Worm (Caenorhabditis elegans) whole organism, L1 larva: ENCODE measurements around the gene skat-1.

Experiments used
- C16A3.4 ChIP-seq: fragments of 150-350 bp; optimal IDR thresholded peaks from 2 replicates; lab custom pipeline; 2014; ENCODE audit warnings: missing biosample characterization, missing genetic modification characterization
- C34B4.2 ChIP-seq: sonication (generic microtip); optimal IDR thresholded peaks from 2 replicates; lab custom pipeline; 2017; ENCODE audit warnings: mild to moderate bottlenecking, missing genetic modification characterization, missing compliant biosample characterization
- F16B12.6 ChIP-seq: fragments of 150-350 bp; optimal IDR thresholded peaks from 2 replicates; lab custom pipeline; 2014; ENCODE audit warnings: missing biosample characterization, missing genetic modification characterization
- blmp-1 ChIP-seq: fragments of 150-350 bp; optimal IDR thresholded peaks from 2 replicates; lab custom pipeline; 2014; ENCODE audit warnings: missing biosample characterization, missing genetic modification characterization
- ceh-63 ChIP-seq: fragments of 200-800 bp; sonication (Bioruptor generic); optimal IDR thresholded peaks from 2 replicates; lab custom pipeline; 2018; ENCODE audit warnings: mild to moderate bottlenecking, missing genetic modification characterization, missing compliant biosample characterization
- ceh-8 ChIP-seq: fragments of 200-800 bp; sonication (Bioruptor generic); optimal IDR thresholded peaks from 2 replicates; lab custom pipeline; 2018; ENCODE audit warnings: mild to moderate bottlenecking, missing genetic modification characterization, moderate library complexity, missing compliant biosample characterization
- ceh-82 ChIP-seq, 3 experiments: fragments of 150-350 bp in 1 of 3; sonication (generic microtip) in 2 of 3; optimal IDR thresholded peaks; 2 replicates each; lab custom pipeline; 2014 to 2017; ENCODE audit warnings: missing biosample characterization in 3 of 3, missing genetic modification characterization in 3 of 3
- dpl-1 ChIP-seq, 3 experiments: fragments of 150-350 bp in 2 of 3; sonication (generic microtip) in 1 of 3; optimal IDR thresholded peaks; 2 replicates each; lab custom pipeline; 2014 to 2017; ENCODE audit warnings: missing biosample characterization in 3 of 3, missing genetic modification characterization in 3 of 3, missing genetic modification reagents in 3 of 3
- dsc-1 ChIP-seq: sonication (generic microtip); optimal IDR thresholded peaks from 2 replicates; lab custom pipeline; 2016; ENCODE audit warnings: mild to moderate bottlenecking, missing genetic modification characterization, missing compliant biosample characterization
- efl-1 ChIP-seq, 4 experiments: fragments of 150-350 bp; optimal IDR thresholded peaks in 3 of 4; peaks in 1 of 4; 1 replicate in 1 of 4; 2 replicates in 3 of 4; lab custom pipeline; 2014; ENCODE audit warnings: missing biosample characterization in 2 of 4, missing genetic modification characterization in 2 of 4, missing genetic modification reagents in 2 of 4
- egl-13 ChIP-seq: sonication (generic microtip); optimal IDR thresholded peaks from 2 replicates; lab custom pipeline; 2016; ENCODE audit warnings: missing genotype, missing genetic modification reagents, missing genetic modification characterization, missing compliant biosample characterization
- elt-3 ChIP-seq, 6 experiments: fragments of 150-350 bp in 1 of 6; sonication (generic microtip); optimal IDR thresholded peaks; 2 replicates each; lab custom pipeline; 2017 to 2018; ENCODE audit warnings: missing biosample characterization in 6 of 6, missing genetic modification characterization in 6 of 6, inconsistent platforms in 1 of 6
- ets-5 ChIP-seq: fragments of 200-800 bp; sonication (Bioruptor generic); IDR thresholded peaks from 2 replicates; pipeline ENCODE4 v1.3.6; 2022; ENCODE audit warnings: missing genetic modification characterization, missing compliant biosample characterization
- fkh-8 ChIP-seq: sonication (generic microtip); optimal IDR thresholded peaks from 2 replicates; lab custom pipeline; 2016; ENCODE audit warnings: mild to moderate bottlenecking, missing genetic modification characterization, missing compliant biosample characterization
- hlh-17 ChIP-seq: fragments of 200-800 bp; sonication (Bioruptor generic); optimal IDR thresholded peaks from 2 replicates; lab custom pipeline; 2018; ENCODE audit warnings: missing genetic modification characterization, mild to moderate bottlenecking, missing compliant biosample characterization, moderate library complexity, borderline replicate concordance
- isw-1 ChIP-seq: fragments of 200-800 bp; sonication (Bioruptor generic); IDR thresholded peaks from 2 replicates; pipeline ENCODE4 v1.3.6; 2022; ENCODE audit warnings: missing genetic modification characterization, missing compliant biosample characterization
- jun-1 ChIP-seq: fragments of 150-350 bp; optimal IDR thresholded peaks from 2 replicates; lab custom pipeline; 2014; ENCODE audit warnings: missing biosample characterization, missing genetic modification reagents, missing genetic modification characterization
- lin-15B ChIP-seq: fragments of 150-350 bp; sonication (generic microtip); optimal IDR thresholded peaks from 3 replicates; lab custom pipeline; 2014; ENCODE audit warnings: missing biosample characterization, missing genetic modification characterization
- lin-39 ChIP-seq: fragments of 150-350 bp; optimal IDR thresholded peaks from 2 replicates; lab custom pipeline; 2014; ENCODE audit warnings: missing biosample characterization, missing genetic modification reagents, missing genetic modification characterization
- lir-3 ChIP-seq: sonication (generic microtip); optimal IDR thresholded peaks from 2 replicates; lab custom pipeline; 2016; ENCODE audit warnings: mild to moderate bottlenecking, missing genetic modification characterization, moderate library complexity, missing compliant biosample characterization; ENCODE audit not compliant: poor library complexity
- lsy-2 ChIP-seq, 2 experiments: fragments of 150-350 bp; optimal IDR thresholded peaks; 2 replicates each; lab custom pipeline; 2014; ENCODE audit warnings: missing biosample characterization in 2 of 2, missing genetic modification characterization in 2 of 2
- mep-1 ChIP-seq: fragments of 150-350 bp; optimal IDR thresholded peaks from 2 replicates; lab custom pipeline; 2014; ENCODE audit warnings: missing biosample characterization, missing genetic modification characterization
- nhr-28 ChIP-seq: fragments of 150-350 bp; optimal IDR thresholded peaks from 2 replicates; lab custom pipeline; 2014; ENCODE audit warnings: missing biosample characterization, missing genetic modification characterization
- nhr-71 ChIP-seq: sonication (generic microtip); optimal IDR thresholded peaks from 2 replicates; lab custom pipeline; 2016; ENCODE audit warnings: mild to moderate bottlenecking, missing genetic modification characterization, moderate library complexity, missing compliant biosample characterization
- nhr-76 ChIP-seq: sonication (generic microtip); optimal IDR thresholded peaks from 2 replicates; lab custom pipeline; 2017; ENCODE audit warnings: missing biosample characterization, missing genetic modification characterization
- nhr-85 ChIP-seq: sonication (generic microtip); peaks from one replicate; lab custom pipeline; 2016; ENCODE audit warnings: missing genetic modification characterization, inconsistent platforms, missing compliant biosample characterization
- nhr-90 ChIP-seq: sonication (generic microtip); optimal IDR thresholded peaks from 2 replicates; lab custom pipeline; 2016; ENCODE audit warnings: mild to moderate bottlenecking, missing genetic modification characterization, missing compliant biosample characterization; ENCODE audit not compliant: poor library complexity
- rnt-1 ChIP-seq: sonication (generic microtip); optimal IDR thresholded peaks from 2 replicates; lab custom pipeline; 2016; ENCODE audit warnings: mild to moderate bottlenecking, missing genetic modification characterization, moderate library complexity, missing compliant biosample characterization
- sptf-1 ChIP-seq: fragments of 150-350 bp; optimal IDR thresholded peaks from 2 replicates; lab custom pipeline; 2014; ENCODE audit warnings: missing biosample characterization, missing genetic modification characterization
- sup-37 ChIP-seq: fragments of 200-800 bp; sonication (Bioruptor generic); optimal IDR thresholded peaks from 2 replicates; lab custom pipeline; 2018; ENCODE audit warnings: mild to moderate bottlenecking, missing genetic modification characterization, missing compliant biosample characterization
- swsn-7 ChIP-seq: sonication (generic microtip); optimal IDR thresholded peaks from 2 replicates; lab custom pipeline; 2016; ENCODE audit warnings: missing genetic modification characterization, missing compliant biosample characterization
- tbx-2 ChIP-seq: sonication (generic microtip); optimal IDR thresholded peaks from 2 replicates; lab custom pipeline; 2016; ENCODE audit warnings: missing genetic modification characterization, missing compliant biosample characterization
- tlp-1 ChIP-seq: fragments of 150-350 bp; optimal IDR thresholded peaks from 2 replicates; lab custom pipeline; 2014; ENCODE audit warnings: missing biosample characterization, missing genetic modification characterization
- unc-130 ChIP-seq: fragments of 150-350 bp; optimal IDR thresholded peaks from 2 replicates; lab custom pipeline; 2017; ENCODE audit warnings: missing biosample characterization, missing genetic modification characterization, inconsistent platforms
- unc-86 ChIP-seq: sonication (generic microtip); optimal IDR thresholded peaks from 2 replicates; lab custom pipeline; 2016; ENCODE audit warnings: missing genetic modification characterization, missing compliant biosample characterization
- zip-4 ChIP-seq: fragments of 200-800 bp; sonication (Bioruptor generic); optimal IDR thresholded peaks from 2 replicates; lab custom pipeline; 2018; ENCODE audit warnings: mild to moderate bottlenecking, missing genetic modification characterization, moderate library complexity, missing compliant biosample characterization
- ztf-11 ChIP-seq, 2 experiments: sonication (generic microtip); optimal IDR thresholded peaks; 2 replicates each; lab custom pipeline; 2016 to 2017; ENCODE audit warnings: missing genetic modification characterization in 2 of 2, missing biosample characterization in 1 of 2, missing compliant biosample characterization in 1 of 2
- ztf-4 ChIP-seq: fragments of 150-350 bp; optimal IDR thresholded peaks from 2 replicates; lab custom pipeline; 2014; ENCODE audit warnings: missing biosample characterization, missing genetic modification characterization

skat-1 gene

ce11 chrIII:8967639-8968038 is 28.9 kb downstream of the skat-1 start, which contains the start of the genes bud-13 and rpap-2 (continued):
- TF ChIP-seq fkh-8 (tag; lab: Kevin White, UChicago) (no peak), sup-37 (GFP tag; lab: Kevin White, UChicago) (no peak), tlp-1 (no peak)
- TF ChIP-seq, all 84 proteins: peak for 8

- no peak for TF ChIP-seq fkh-8 (tag; lab: Kevin White, UChicago)
- TF ChIP-seq ceh-8 (GFP tag; lab: Kevin White, UChicago): peak; percentile 45
- TF ChIP-seq efl-1 (optimal IDR thresholded peaks at IDR 0.05; lab: Kevin White, UChicago): no peak
- TF ChIP-seq efl-1 (GFP tag; optimal IDR thresholded peaks at IDR 0.05 in 1 of 2; lab: Kevin White, UChicago): peak in 1 of 2 experiments; percentile 38
These were observed 31.8 kb downstream of the skat-1 start for ce11 chrIII:8964684-8965283.

ce11 chrIII:8962475-8962874 is 34.1 kb downstream of the skat-1 start:
- TF ChIP-seq C34B4.2 (no peak), ceh-8 (GFP tag; lab: Kevin White, UChicago) (peak; percentile 68)

ce11 chrIII:8961993-8962392 is 34.6 kb downstream of the skat-1 start, which contains the start of gene grl-25:
Gene grl-25 (plus strand): TSS chrIII:8962293.
- TF ChIP-seq fkh-8 (tag; lab: Kevin White, UChicago) (no peak), lir-3 (tag; lab: Kevin White, UChicago) (no peak), lin-39 (tag; lab: Kevin White, UChicago) (no peak), jun-1 (tag; lab: Kevin White, UChicago) (no peak), nhr-71 (tag; lab: Kevin White, UChicago) (no peak), ztf-4 (tag; lab: Kevin White, UChicago) (no peak)

ce11 chrIII:8960664-8961063 is 35.9 kb downstream of the skat-1 start, which contains the start of gene ZK643.6:
Gene ZK643.6 (minus strand): TSS chrIII:8960764.
- TF ChIP-seq efl-1 (optimal IDR thresholded peaks at IDR 0.05; lab: Kevin White, UChicago) (no peak), efl-1 (GFP tag; optimal IDR thresholded peaks at IDR 0.05 in 1 of 2; lab: Kevin White, UChicago) (peak in 1 of 2 experiments; percentile 33), mep-1 (tag; lab: Kevin White, UChicago) (no peak), dsc-1 (tag; lab: Kevin White, UChicago) (peak; percentile 1)
- TF ChIP-seq, all 84 proteins: peak for 2

ce11 chrIII:8956146-8956646 is 40.4 kb downstream of the skat-1 start, which contains the start of the genes ZK643.5 and ZK643.2:
Gene ZK643.5 (minus strand): TSS chrIII:8956196.
Gene ZK643.2 (plus strand): TSS chrIII:8956540.
- TF ChIP-seq mep-1 (tag; lab: Kevin White, UChicago): peak; percentile 72
- TF ChIP-seq rnt-1 (tag; lab: Kevin White, UChicago): peak; percentile 68
- no peak for TF ChIP-seq nhr-28
- TF ChIP-seq ceh-63 (GFP tag; lab: Kevin White, UChicago): no peak
- TF ChIP-seq tbx-2 (tag; lab: Kevin White, UChicago): peak; percentile 72
- no peak for TF ChIP-seq zip-4 (GFP tag; lab: Kevin White, UChicago)
- TF ChIP-seq C16A3.4 (tag; lab: Kevin White, UChicago): peak; percentile 66
- TF ChIP-seq nhr-76 (tag; lab: Kevin White, UChicago): no peak
- peak; percentile 65 for TF ChIP-seq egl-13
- peak; percentile 69 for TF ChIP-seq unc-86
- peak; percentile 26 for TF ChIP-seq unc-130 (tag; lab: Kevin White, UChicago)
- peak; percentile 75 to 86 (median 79) for TF ChIP-seq dpl-1 (GFP tag; optimal IDR thresholded peaks at IDR 0.05; lab: Kevin White, UChicago)
- TF ChIP-seq ztf-11 (tag; optimal IDR thresholded peaks at IDR 0.05; lab: Kevin White, UChicago): peak in 1 of 2 experiments; percentile 7
- TF ChIP-seq hlh-17: no peak
- TF ChIP-seq efl-1 (optimal IDR thresholded peaks at IDR 0.05; lab: Kevin White, UChicago): peak; percentile 57 to 79
- peak; percentile 82 to 96 for TF ChIP-seq efl-1 (GFP tag; optimal IDR thresholded peaks at IDR 0.05 in 1 of 2; lab: Kevin White, UChicago)
- peak; percentile 68 for TF ChIP-seq lir-3 (tag; lab: Kevin White, UChicago)
- TF ChIP-seq lin-15B (tag; lab: Kevin White, UChicago): peak; percentile 37
- TF ChIP-seq nhr-85 (tag; lab: Kevin White, UChicago): peak; percentile 45
- TF ChIP-seq F16B12.6 (tag; lab: Kevin White, UChicago): peak; percentile 87
- TF ChIP-seq blmp-1 (tag; lab: Kevin White, UChicago): peak; percentile 70
- no peak for TF ChIP-seq sptf-1 (tag; lab: Kevin White, UChicago)
- peak; percentile 74 for TF ChIP-seq swsn-7 (tag; lab: Kevin White, UChicago)
- peak in 1 of 6 experiments; percentile 56 for TF ChIP-seq elt-3 (tag; optimal IDR thresholded peaks at IDR 0.05; lab: Kevin White, UChicago)
- peak; percentile 47 for TF ChIP-seq nhr-90
- TF ChIP-seq nhr-71 (tag; lab: Kevin White, UChicago): peak; percentile 80
- peak; percentile 12; the same call in 1 of the 2 replicates for TF ChIP-seq isw-1 (GFP tag; lab: Robert Waterston, UW)
- peak; percentile 92 to 98 for TF ChIP-seq lsy-2 (tag; optimal IDR thresholded peaks at IDR 0.05; lab: Kevin White, UChicago)
- TF ChIP-seq ets-5 (GFP tag; lab: Robert Waterston, UW): no peak
- peak; percentile 26 to 72 (median 38) for TF ChIP-seq ceh-82 (tag; optimal IDR thresholded peaks at IDR 0.05; lab: Kevin White, UChicago)
